Fruit fly (Drosophila melanogaster) S2 (cell line): ENCODE measurements around the gene Moe.

Experiments used
- CG8478 ChIP-seq: fragments of >200 bp; optimal IDR thresholded peaks from 2 replicates; lab custom pipeline; 2018
- CTCF ChIP-seq, 2 experiments: fragments of >200 bp; optimal IDR thresholded peaks; 2 replicates each; lab custom pipeline; 2018

- no peak for TF ChIP-seq CG8478 (lab: Kevin White, UChicago)
- TF ChIP-seq CTCF (optimal IDR thresholded peaks at IDR 0.05; lab: Kevin White, UChicago), result no peak
Measured at dm6 chrX:8911878-8912277, 13.7 kb upstream of the Moe start.
